Worm (Caenorhabditis elegans) whole organism, L1 larva: Measurements from ENCODE around the gene C35D10.6.

ENCODE experiments used
- C04F5.9 ChIP-seq: sonication (generic microtip); optimal IDR thresholded peaks from 2 replicates; lab custom pipeline; 2016; ENCODE audit warnings: missing genetic modification characterization, missing compliant biosample characterization
- C16A3.4 ChIP-seq: fragments of 150-350 bp; optimal IDR thresholded peaks from 2 replicates; lab custom pipeline; 2014; ENCODE audit warnings: missing biosample characterization, missing genetic modification characterization
- F16B12.6 ChIP-seq: fragments of 150-350 bp; optimal IDR thresholded peaks from 2 replicates; lab custom pipeline; 2014; ENCODE audit warnings: missing biosample characterization, missing genetic modification characterization
- Y116A8C.19 ChIP-seq: sonication (generic microtip); optimal IDR thresholded peaks from 2 replicates; lab custom pipeline; 2016; ENCODE audit warnings: missing compliant biosample characterization, missing genetic modification characterization, borderline replicate concordance
- aly-2 ChIP-seq: fragments of 150-350 bp; optimal IDR thresholded peaks from 2 replicates; lab custom pipeline; 2014; ENCODE audit warnings: missing biosample characterization, missing genetic modification characterization
- ama-1 ChIP-seq: fragments of 150-350 bp; optimal IDR thresholded peaks from 2 replicates; lab custom pipeline; 2014
- blmp-1 ChIP-seq: fragments of 150-350 bp; optimal IDR thresholded peaks from 2 replicates; lab custom pipeline; 2014; ENCODE audit warnings: missing biosample characterization, missing genetic modification characterization
- ceh-63 ChIP-seq: fragments of 200-800 bp; sonication (Bioruptor generic); optimal IDR thresholded peaks from 2 replicates; lab custom pipeline; 2018; ENCODE audit warnings: mild to moderate bottlenecking, missing genetic modification characterization, missing compliant biosample characterization
- ceh-90 ChIP-seq: sonication (generic microtip); optimal IDR thresholded peaks from 2 replicates; lab custom pipeline; 2016; ENCODE audit warnings: missing genetic modification characterization, missing compliant biosample characterization
- ces-1 ChIP-seq: fragments of 150-350 bp; optimal IDR thresholded peaks from 2 replicates; lab custom pipeline; 2014; ENCODE audit warnings: missing biosample characterization, missing genetic modification reagents, missing genetic modification characterization
- dsc-1 ChIP-seq: sonication (generic microtip); optimal IDR thresholded peaks from 2 replicates; lab custom pipeline; 2016; ENCODE audit warnings: mild to moderate bottlenecking, missing genetic modification characterization, missing compliant biosample characterization
- efl-1 ChIP-seq, 4 experiments: fragments of 150-350 bp; optimal IDR thresholded peaks in 3 of 4; peaks in 1 of 4; 1 replicate in 1 of 4; 2 replicates in 3 of 4; lab custom pipeline; 2014; ENCODE audit warnings: missing biosample characterization in 2 of 4, missing genetic modification characterization in 2 of 4, missing genetic modification reagents in 2 of 4
- egl-27 ChIP-seq, 2 experiments: fragments of 150-350 bp in 1 of 2; sonication (generic microtip); optimal IDR thresholded peaks; 3 replicates each; lab custom pipeline; 2017 to 2018; ENCODE audit warnings: missing biosample characterization in 2 of 2, missing genetic modification characterization in 2 of 2, missing genetic modification reagents in 2 of 2
- elt-2 ChIP-seq: sonication (generic microtip); optimal IDR thresholded peaks from 2 replicates; lab custom pipeline; 2016; ENCODE audit warnings: missing genetic modification characterization, mild to moderate bottlenecking, inconsistent platforms, missing compliant biosample characterization, missing genetic modification reagents
- ets-5 ChIP-seq: fragments of 200-800 bp; sonication (Bioruptor generic); IDR thresholded peaks from 2 replicates; pipeline ENCODE4 v1.3.6; 2022; ENCODE audit warnings: missing genetic modification characterization, missing compliant biosample characterization
- fkh-10 ChIP-seq: sonication (generic microtip); optimal IDR thresholded peaks from 2 replicates; lab custom pipeline; 2017; ENCODE audit warnings: missing biosample characterization, missing genetic modification reagents, missing genetic modification characterization
- fkh-8 ChIP-seq: sonication (generic microtip); optimal IDR thresholded peaks from 2 replicates; lab custom pipeline; 2016; ENCODE audit warnings: mild to moderate bottlenecking, missing genetic modification characterization, missing compliant biosample characterization
- fos-1 ChIP-seq: fragments of 150-350 bp; optimal IDR thresholded peaks from 2 replicates; lab custom pipeline; 2014; ENCODE audit warnings: missing biosample characterization, missing genetic modification characterization
- hpl-2 ChIP-seq: fragments of 150-350 bp; optimal IDR thresholded peaks from 2 replicates; lab custom pipeline; 2014; ENCODE audit warnings: missing biosample characterization, missing genetic modification reagents, missing genetic modification characterization
- irx-1 ChIP-seq: sonication (generic microtip); optimal IDR thresholded peaks from 2 replicates; lab custom pipeline; 2016; ENCODE audit warnings: missing genetic modification characterization, missing compliant biosample characterization
- isw-1 ChIP-seq: fragments of 200-800 bp; sonication (Bioruptor generic); IDR thresholded peaks from 2 replicates; pipeline ENCODE4 v1.3.6; 2022; ENCODE audit warnings: missing genetic modification characterization, missing compliant biosample characterization
- jun-1 ChIP-seq: fragments of 150-350 bp; optimal IDR thresholded peaks from 2 replicates; lab custom pipeline; 2014; ENCODE audit warnings: missing biosample characterization, missing genetic modification reagents, missing genetic modification characterization
- lin-35 ChIP-seq, 2 experiments: fragments of 150-350 bp; optimal IDR thresholded peaks; 2 replicates each; lab custom pipeline; 2014; ENCODE audit warnings: missing biosample characterization in 2 of 2, missing genetic modification characterization in 2 of 2, missing genetic modification reagents in 2 of 2
- lir-3 ChIP-seq: sonication (generic microtip); optimal IDR thresholded peaks from 2 replicates; lab custom pipeline; 2016; ENCODE audit warnings: mild to moderate bottlenecking, missing genetic modification characterization, moderate library complexity, missing compliant biosample characterization; ENCODE audit not compliant: poor library complexity
- lsy-2 ChIP-seq, 2 experiments: fragments of 150-350 bp; optimal IDR thresholded peaks; 2 replicates each; lab custom pipeline; 2014; ENCODE audit warnings: missing biosample characterization in 2 of 2, missing genetic modification characterization in 2 of 2
- mab-9 ChIP-seq: fragments of 200-800 bp; sonication (Bioruptor generic); IDR thresholded peaks from 2 replicates; pipeline ENCODE4 v1.3.6; 2022; ENCODE audit warnings: missing genetic modification reagents, missing genetic modification characterization, missing compliant biosample characterization
- mdl-1 ChIP-seq, 2 experiments: fragments of 150-350 bp; optimal IDR thresholded peaks; 2 replicates each; lab custom pipeline; 2014 to 2017; ENCODE audit warnings: missing biosample characterization in 2 of 2, missing genetic modification characterization in 2 of 2, inconsistent platforms in 1 of 2
- mep-1 ChIP-seq: fragments of 150-350 bp; optimal IDR thresholded peaks from 2 replicates; lab custom pipeline; 2014; ENCODE audit warnings: missing biosample characterization, missing genetic modification characterization
- nhr-19 ChIP-seq: fragments of 200-800 bp; sonication (Bioruptor generic); conservative IDR thresholded peaks from 2 replicates; pipeline ENCODE4 v1.3.6; 2022; ENCODE audit warnings: missing genetic modification characterization, missing compliant biosample characterization
- nhr-47 ChIP-seq: sonication (generic microtip); optimal IDR thresholded peaks from 2 replicates; lab custom pipeline; 2016; ENCODE audit warnings: mild to moderate bottlenecking, missing genetic modification characterization, moderate library complexity, missing compliant biosample characterization
- nhr-71 ChIP-seq: sonication (generic microtip); optimal IDR thresholded peaks from 2 replicates; lab custom pipeline; 2016; ENCODE audit warnings: mild to moderate bottlenecking, missing genetic modification characterization, moderate library complexity, missing compliant biosample characterization
- nhr-76 ChIP-seq: sonication (generic microtip); optimal IDR thresholded peaks from 2 replicates; lab custom pipeline; 2017; ENCODE audit warnings: missing biosample characterization, missing genetic modification characterization
- nhr-77 ChIP-seq: fragments of 150-350 bp; optimal IDR thresholded peaks from 2 replicates; lab custom pipeline; 2014; ENCODE audit warnings: missing biosample characterization, missing genetic modification characterization
- nhr-84 ChIP-seq: sonication (generic microtip); optimal IDR thresholded peaks from 2 replicates; lab custom pipeline; 2017; ENCODE audit warnings: missing biosample characterization, missing genetic modification characterization
- nhr-85 ChIP-seq: sonication (generic microtip); peaks from one replicate; lab custom pipeline; 2016; ENCODE audit warnings: missing genetic modification characterization, inconsistent platforms, missing compliant biosample characterization
- pqm-1 ChIP-seq: sonication (generic microtip); optimal IDR thresholded peaks from 3 replicates; lab custom pipeline; 2017; ENCODE audit warnings: missing biosample characterization, missing genetic modification characterization
- rnt-1 ChIP-seq: sonication (generic microtip); optimal IDR thresholded peaks from 2 replicates; lab custom pipeline; 2016; ENCODE audit warnings: mild to moderate bottlenecking, missing genetic modification characterization, moderate library complexity, missing compliant biosample characterization
- skn-1 ChIP-seq: fragments of 150-350 bp; optimal IDR thresholded peaks from 2 replicates; lab custom pipeline; 2014; ENCODE audit warnings: missing biosample characterization, missing genetic modification characterization
- snpc-4 ChIP-seq: fragments of 150-350 bp; optimal IDR thresholded peaks from 2 replicates; lab custom pipeline; 2014; ENCODE audit warnings: missing biosample characterization, missing genetic modification characterization
- sup-37 ChIP-seq: fragments of 200-800 bp; sonication (Bioruptor generic); optimal IDR thresholded peaks from 2 replicates; lab custom pipeline; 2018; ENCODE audit warnings: mild to moderate bottlenecking, missing genetic modification characterization, missing compliant biosample characterization
- tbx-2 ChIP-seq: sonication (generic microtip); optimal IDR thresholded peaks from 2 replicates; lab custom pipeline; 2016; ENCODE audit warnings: missing genetic modification characterization, missing compliant biosample characterization
- tlp-1 ChIP-seq: fragments of 150-350 bp; optimal IDR thresholded peaks from 2 replicates; lab custom pipeline; 2014; ENCODE audit warnings: missing biosample characterization, missing genetic modification characterization
- vab-15 ChIP-seq: sonication (generic microtip); optimal IDR thresholded peaks from 2 replicates; lab custom pipeline; 2017; ENCODE audit warnings: missing genotype, mild to moderate bottlenecking, missing genetic modification characterization, missing compliant biosample characterization
- zag-1 ChIP-seq: fragments of 150-350 bp; optimal IDR thresholded peaks from 2 replicates; lab custom pipeline; 2014; ENCODE audit warnings: missing biosample characterization, missing genetic modification characterization
- ztf-11 ChIP-seq, 2 experiments: sonication (generic microtip); optimal IDR thresholded peaks; 2 replicates each; lab custom pipeline; 2016 to 2017; ENCODE audit warnings: missing genetic modification characterization in 2 of 2, missing biosample characterization in 1 of 2, missing compliant biosample characterization in 1 of 2

Gene C35D10.6

DNA sequence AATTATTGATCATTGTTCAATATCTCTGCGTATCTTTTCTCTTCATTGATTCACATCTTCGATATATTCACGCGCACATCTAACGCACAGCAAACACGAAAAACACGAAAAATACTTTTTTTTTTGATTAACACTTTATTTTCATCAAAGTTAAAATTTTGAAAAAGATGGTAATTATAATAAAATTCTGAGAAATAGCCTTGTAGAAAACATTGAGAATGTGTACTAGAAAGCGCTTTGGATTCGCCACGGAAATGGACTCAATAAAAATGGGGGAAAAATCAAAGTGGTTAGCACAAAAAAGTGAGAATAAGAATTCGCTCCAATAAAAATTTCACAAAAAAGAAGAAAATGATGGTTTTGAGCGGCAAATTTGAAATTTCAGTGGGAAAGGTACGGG lies 34.4 kb downstream of the C35D10.6 start, which contains the start of gene F26F4.6:
F26F4.6 (minus strand) TSS at position 101 of the 400 bp plus-strand sequence.
- TF ChIP-seq vab-15 (no peak), ztf-11 (tag; optimal IDR thresholded peaks at IDR 0.05; lab: Kevin White, UChicago) (no peak), nhr-77 (tag; lab: Kevin White, UChicago) (no peak), nhr-47 (tag; lab: Kevin White, UChicago) (no peak), F16B12.6 (tag; lab: Kevin White, UChicago) (no peak), aly-2 (tag; lab: Kevin White, UChicago) (peak; percentile 18), sup-37 (no peak), hpl-2 (no peak), jun-1 (tag; lab: Kevin White, UChicago) (no peak), tlp-1 (tag; lab: Kevin White, UChicago) (no peak), lin-35 (GFP tag; optimal IDR thresholded peaks at IDR 0.05; lab: Kevin White, UChicago) (peak in 1 of 2 experiments; percentile 15), elt-2 (tag; lab: Kevin White, UChicago) (no peak), lsy-2 (tag; optimal IDR thresholded peaks at IDR 0.05; lab: Kevin White, UChicago) (no peak), snpc-4 (tag; lab: Kevin White, UChicago) (no peak), Y116A8C.19 (no peak)

DNA sequence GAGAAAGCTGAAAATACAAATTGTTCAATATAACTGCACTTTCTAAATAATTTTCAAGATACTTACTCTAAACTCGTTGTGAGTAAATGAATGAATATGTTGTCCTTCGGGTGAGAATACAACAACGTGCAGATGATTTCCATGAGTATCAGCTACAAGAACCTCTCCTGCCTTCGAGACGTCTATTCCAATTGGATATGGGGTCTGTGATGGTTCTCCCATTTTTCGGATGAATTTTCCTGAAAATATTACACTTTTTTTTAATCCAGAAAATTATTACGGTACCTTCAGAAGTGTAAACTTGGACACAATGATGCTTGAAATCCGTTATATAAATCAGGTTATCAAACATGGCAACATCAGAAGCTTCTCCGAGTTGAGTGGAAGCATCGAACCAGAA lies 36.2 kb downstream of the C35D10.6 start:
- TF ChIP-seq aly-2 (tag; lab: Kevin White, UChicago) (peak; percentile 33), fkh-10 (GFP tag; lab: Kevin White, UChicago) (no peak), efl-1 (optimal IDR thresholded peaks at IDR 0.05; lab: Kevin White, UChicago) (no peak), efl-1 (GFP tag; optimal IDR thresholded peaks at IDR 0.05 in 1 of 2; lab: Kevin White, UChicago) (peak in 1 of 2 experiments; percentile 83)

DNA sequence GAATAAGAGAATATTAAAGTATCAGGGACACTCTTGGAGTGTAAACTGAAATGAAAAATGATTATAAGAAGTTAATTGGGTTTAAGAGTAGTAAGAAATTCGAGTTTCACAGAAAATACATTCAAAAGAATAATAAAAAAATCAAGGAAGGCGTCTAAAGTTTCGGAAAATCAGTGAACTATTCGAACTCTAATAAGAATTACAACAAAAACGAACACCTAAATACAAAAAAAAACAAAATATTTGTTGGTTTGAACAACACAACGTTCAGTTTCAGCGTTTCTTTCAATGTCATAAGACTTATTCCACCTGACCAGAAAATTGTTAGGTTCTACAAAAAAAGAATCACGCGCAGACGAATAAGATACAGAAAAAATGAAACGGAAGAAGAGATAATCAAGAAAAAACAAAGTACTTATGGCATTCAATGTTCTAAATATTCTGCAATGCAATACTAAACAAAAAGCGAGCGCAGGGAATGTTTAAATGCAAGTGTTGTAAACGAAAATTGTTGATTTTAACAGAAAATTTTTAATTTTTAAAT lies 40.0 kb downstream of the C35D10.6 start, which contains the start of gene nhl-2:
nhl-2 (minus strand) TSS at position 51 of the 544 bp plus-strand sequence.
- TF ChIP-seq isw-1 (GFP tag; lab: Robert Waterston, UW) (no peak), mep-1 (tag; lab: Kevin White, UChicago) (no peak), ets-5 (no peak), nhr-71 (tag; lab: Kevin White, UChicago) (no peak), dsc-1 (tag; lab: Kevin White, UChicago) (no peak), ama-1 (lab: Kevin White, UChicago) (no peak), nhr-85 (tag; lab: Kevin White, UChicago) (peak; percentile 41), irx-1 (tag; lab: Kevin White, UChicago) (no peak), C16A3.4 (no peak), lin-35 (GFP tag; optimal IDR thresholded peaks at IDR 0.05; lab: Kevin White, UChicago) (peak in 1 of 2 experiments; percentile 5), nhr-84 (no peak), C04F5.9 (tag; lab: Kevin White, UChicago) (no peak), skn-1 (tag; lab: Kevin White, UChicago) (no peak), zag-1 (tag; lab: Kevin White, UChicago) (no peak), ceh-90 (tag; lab: Kevin White, UChicago) (no peak), nhr-19 (GFP tag; lab: Robert Waterston, UW) (no peak), aly-2 (tag; lab: Kevin White, UChicago) (no peak), fos-1 (no peak), fkh-8 (no peak), efl-1 (optimal IDR thresholded peaks at IDR 0.05; lab: Kevin White, UChicago) (no peak), efl-1 (GFP tag; optimal IDR thresholded peaks at IDR 0.05 in 1 of 2; lab: Kevin White, UChicago) (peak in 1 of 2 experiments; percentile 84)
- TF ChIP-seq, all 84 proteins: peak for 3

DNA sequence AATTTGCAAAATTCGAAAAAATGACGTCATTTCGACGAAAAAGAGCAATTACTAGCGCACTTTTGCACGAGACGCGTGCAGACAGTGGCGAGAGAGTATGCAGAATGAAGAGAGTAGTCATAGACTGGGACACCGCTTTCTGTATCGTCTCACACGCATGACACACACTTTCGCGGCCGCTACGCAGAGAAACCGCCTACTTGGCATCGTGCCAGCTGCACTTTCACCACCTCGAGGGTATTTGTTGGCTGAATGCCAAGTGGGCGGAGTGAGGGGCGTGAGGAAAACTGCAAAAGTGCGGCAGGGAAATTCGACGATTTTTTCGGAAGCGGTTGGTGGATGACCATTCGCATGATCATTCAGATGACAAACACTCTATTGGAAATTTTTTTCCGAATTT lies 40.6 kb downstream of the C35D10.6 start:
- TF ChIP-seq dsc-1 (tag; lab: Kevin White, UChicago) (peak; percentile 100), ztf-11 (tag; optimal IDR thresholded peaks at IDR 0.05; lab: Kevin White, UChicago) (peak in 1 of 2 experiments; percentile 99), rnt-1 (tag; lab: Kevin White, UChicago) (peak; percentile 98), sup-37 (peak; percentile 100), nhr-76 (peak; percentile 69), nhr-85 (tag; lab: Kevin White, UChicago) (peak; percentile 100), pqm-1 (tag; lab: Kevin White, UChicago) (peak; percentile 95), lir-3 (tag; lab: Kevin White, UChicago) (peak; percentile 98), ces-1 (GFP tag; lab: Kevin White, UChicago) (peak; percentile 69), lin-35 (GFP tag; optimal IDR thresholded peaks at IDR 0.05; lab: Kevin White, UChicago) (peak; percentile 94 to 95), C04F5.9 (tag; lab: Kevin White, UChicago) (peak; percentile 97), mep-1 (tag; lab: Kevin White, UChicago) (peak; percentile 96), mdl-1 (tag; optimal IDR thresholded peaks at IDR 0.05; lab: Kevin White, UChicago) (peak; percentile 45 to 99), mab-9 (GFP tag; lab: Robert Waterston, UW) (peak; percentile 98), ceh-63 (GFP tag; lab: Kevin White, UChicago) (peak; percentile 92), vab-15 (peak; percentile 98), ama-1 (lab: Kevin White, UChicago) (no peak), tbx-2 (peak; percentile 100), snpc-4 (tag; lab: Kevin White, UChicago) (peak; percentile 84), efl-1 (optimal IDR thresholded peaks at IDR 0.05; lab: Kevin White, UChicago) (peak; percentile 96 to 97), efl-1 (GFP tag; optimal IDR thresholded peaks at IDR 0.05 in 1 of 2; lab: Kevin White, UChicago) (peak; percentile 85 to 99), egl-27 (tag; optimal IDR thresholded peaks at IDR 0.05; lab: Kevin White, UChicago) (peak; percentile 83 to 96), blmp-1 (tag; lab: Kevin White, UChicago) (peak; percentile 100)
